Worm (Caenorhabditis elegans) whole organism, mixed stage, embryonic: Measurements from ENCODE around the gene cit-1.2.

Source experiments
- M03D4.4 ChIP-seq: sonication (generic microtip); optimal IDR thresholded peaks from 2 replicates; lab custom pipeline; 2017; ENCODE audit warnings: mild to moderate bottlenecking, missing genetic modification characterization, missing compliant biosample characterization
- ceh-43 ChIP-seq: fragments of 200-800 bp; sonication (Bioruptor generic); optimal IDR thresholded peaks from 2 replicates; lab custom pipeline; 2018; ENCODE audit warnings: mild to moderate bottlenecking, missing genetic modification characterization, moderate library complexity, missing compliant biosample characterization
- ces-1 ChIP-seq: fragments of 150-350 bp; optimal IDR thresholded peaks from 2 replicates; lab custom pipeline; 2014; ENCODE audit warnings: missing biosample characterization, missing genetic modification reagents, missing genetic modification characterization
- cnd-1 ChIP-seq: fragments of 200-800 bp; sonication (Bioruptor generic); optimal IDR thresholded peaks from 2 replicates; lab custom pipeline; 2018; ENCODE audit warnings: mild to moderate bottlenecking, missing genetic modification characterization, missing compliant biosample characterization
- elt-3 ChIP-seq: fragments of 150-350 bp; optimal IDR thresholded peaks from 2 replicates; lab custom pipeline; 2014; ENCODE audit warnings: missing biosample characterization, missing genetic modification characterization
- mep-1 ChIP-seq: fragments of 150-350 bp; optimal IDR thresholded peaks from 2 replicates; lab custom pipeline; 2017; ENCODE audit warnings: missing biosample characterization, missing genetic modification reagents, missing genetic modification characterization, inconsistent platforms
- nhr-12 ChIP-seq: fragments of 150-350 bp; optimal IDR thresholded peaks from 2 replicates; lab custom pipeline; 2014; ENCODE audit warnings: missing biosample characterization, missing genetic modification characterization
- nhr-237 ChIP-seq: fragments of 150-350 bp; optimal IDR thresholded peaks from 2 replicates; lab custom pipeline; 2014; ENCODE audit warnings: missing biosample characterization, missing genetic modification characterization
- pha-4 ChIP-seq: fragments of 150-350 bp; optimal IDR thresholded peaks from 2 replicates; lab custom pipeline; 2018; ENCODE audit warnings: missing biosample characterization, missing genetic modification reagents, missing genetic modification characterization
- snpc-4 ChIP-seq: fragments of 150-350 bp; optimal IDR thresholded peaks from 2 replicates; lab custom pipeline; 2014; ENCODE audit warnings: missing biosample characterization, missing genetic modification characterization
- sptf-1 ChIP-seq: sonication (generic microtip); optimal IDR thresholded peaks from 2 replicates; lab custom pipeline; 2017; ENCODE audit warnings: mild to moderate bottlenecking, missing genetic modification characterization, moderate library complexity, missing compliant biosample characterization
- unc-120 ChIP-seq: sonication (generic microtip); optimal IDR thresholded peaks from 2 replicates; lab custom pipeline; 2017; ENCODE audit warnings: missing genetic modification characterization, missing compliant biosample characterization; ENCODE audit not compliant: poor library complexity, severe bottlenecking
- unc-62 ChIP-seq: fragments of 150-350 bp; optimal IDR thresholded peaks from 2 replicates; lab custom pipeline; 2014; ENCODE audit warnings: missing biosample characterization, missing genetic modification reagents, missing genetic modification characterization

- TF ChIP-seq elt-3 (tag; lab: Kevin White, UChicago) (no peak), M03D4.4 (tag; lab: Kevin White, UChicago) (no peak), unc-62 (GFP tag; lab: Kevin White, UChicago) (no peak), unc-120 (no peak), sptf-1 (no peak), mep-1 (no peak), ceh-43 (no peak), snpc-4 (tag; lab: Kevin White, UChicago) (no peak), nhr-12 (tag; lab: Kevin White, UChicago) (no peak), nhr-237 (tag; lab: Kevin White, UChicago) (no peak), ces-1 (GFP tag; lab: Kevin White, UChicago) (no peak), pha-4 (tag; lab: Kevin White, UChicago) (no peak), cnd-1 (tag; lab: Kevin White, UChicago) (no peak)
Measured at ce11 chrIII:8017053-8017452, 6.5 kb downstream of the cit-1.2 start.
